Worm (Caenorhabditis elegans) whole organism, midembryonic: ENCODE data around the gene kap-1.

ENCODE experiments used
- T22C8.4 ChIP-seq: fragments of 200-800 bp; sonication (Bioruptor generic); IDR thresholded peaks from 2 replicates; pipeline ENCODE4 v1.3.6; 2022; ENCODE audit warnings: missing genetic modification characterization, missing compliant biosample characterization
- cog-1 ChIP-seq: sonication (generic microtip); optimal IDR thresholded peaks from 2 replicates; lab custom pipeline; 2016; ENCODE audit warnings: missing genetic modification characterization, missing compliant biosample characterization
- flt-1 ChIP-seq: fragments of 200-800 bp; sonication (Bioruptor generic); IDR thresholded peaks from 2 replicates; pipeline ENCODE4 v1.3.6; 2022; ENCODE audit warnings: missing genetic modification characterization, missing compliant biosample characterization

DNA sequence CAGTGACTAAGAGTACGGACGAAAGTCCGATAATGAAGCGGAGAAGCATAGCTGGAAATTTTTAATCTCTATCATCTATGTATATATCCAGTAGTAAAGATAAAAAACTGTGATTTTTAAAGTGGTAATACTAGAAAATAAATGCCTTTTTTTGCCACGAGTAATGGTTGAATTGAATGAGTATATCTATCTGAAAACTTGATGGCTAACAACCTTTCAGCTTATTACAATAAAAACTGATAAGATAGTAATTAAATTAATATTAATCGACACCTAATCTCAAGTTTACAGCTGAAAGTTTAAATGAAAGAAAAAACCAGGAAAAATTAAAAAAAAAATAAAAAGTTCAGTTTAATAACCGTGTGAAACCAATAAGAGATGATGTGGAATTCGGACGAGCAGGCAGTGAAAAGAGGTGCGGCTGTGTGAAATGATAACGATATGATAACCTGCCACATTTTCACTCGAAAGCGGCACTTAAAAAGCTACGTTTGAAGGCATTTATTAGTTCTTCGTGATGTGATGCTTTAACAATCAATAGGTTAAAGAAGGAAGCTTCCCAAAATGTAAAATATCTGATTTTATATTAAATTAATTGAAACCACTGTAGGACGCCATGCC lies 23.6 kb upstream of the kap-1 start, which contains the start of gene nspg-6:
- TF ChIP-seq flt-1 (no peak), cog-1 (tag; lab: Kevin White, UChicago) (no peak), T22C8.4 (GFP tag; lab: Robert Waterston, UW) (no peak)
